Fruit fly (Drosophila melanogaster) whole organism, larva: ENCODE measurements around the gene yellow-g.

Experiments used
- noc ChIP-seq: fragments of 200-800 bp; sonication (Bioruptor generic); optimal IDR thresholded peaks from 3 replicates; lab custom pipeline; 2019; ENCODE audit warnings: missing biosample characterization, mild to moderate bottlenecking, missing genetic modification characterization, moderate library complexity

Gene yellow-g

dm6 chr3L:2243846-2244528, 28.6 kb downstream of the yellow-g start, which contains the start of gene CG32301:
TSS of gene CG32301 (plus strand) at chr3L:2244478.
- TF ChIP-seq noc: no peak

DNA sequence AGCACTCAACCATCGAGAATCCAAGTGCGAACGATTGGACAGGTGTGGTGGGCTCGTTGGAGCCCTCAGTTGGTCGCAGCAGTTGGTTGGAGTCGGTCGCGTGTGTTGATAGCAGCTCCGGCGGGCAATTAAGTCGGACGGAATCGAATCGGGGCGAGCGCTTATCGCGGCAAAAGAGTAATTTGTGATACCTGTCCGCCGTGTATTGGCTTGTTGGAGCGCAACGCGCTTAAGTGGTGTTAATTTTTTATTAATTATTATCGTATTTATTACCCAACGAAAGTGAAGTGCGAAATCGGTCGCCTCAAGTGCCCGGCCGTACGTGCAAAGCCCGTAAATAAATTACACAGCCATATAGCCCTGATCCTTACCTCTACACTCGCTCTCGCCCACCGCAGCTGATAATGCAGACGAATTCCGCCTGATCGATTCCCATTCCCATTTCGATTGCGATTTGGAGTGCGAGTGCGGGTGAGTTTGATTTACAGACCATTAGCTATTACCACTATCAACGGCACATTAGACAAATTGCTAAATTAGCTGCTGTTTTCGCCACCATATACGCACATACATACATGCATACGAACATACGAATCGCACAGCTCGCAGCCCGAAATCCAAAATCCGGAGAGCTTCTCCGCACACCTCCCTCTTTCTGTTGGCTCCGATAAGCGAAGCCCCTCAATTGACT, 34.9 kb downstream of the yellow-g start, which contains the start of gene ACXD:
Gene ACXD, plus strand, starts transcription at position 66 of the 691 bp plus-strand sequence.
- TF ChIP-seq noc: peak; percentile 87

- TF ChIP-seq noc: no peak
These were observed 35.5 kb downstream of the yellow-g start, which contains the start of gene CG9018 for dm6 chr3L:2237034-2237433. TSS of gene CG9018 (minus strand) at chr3L:2237076.

DNA sequence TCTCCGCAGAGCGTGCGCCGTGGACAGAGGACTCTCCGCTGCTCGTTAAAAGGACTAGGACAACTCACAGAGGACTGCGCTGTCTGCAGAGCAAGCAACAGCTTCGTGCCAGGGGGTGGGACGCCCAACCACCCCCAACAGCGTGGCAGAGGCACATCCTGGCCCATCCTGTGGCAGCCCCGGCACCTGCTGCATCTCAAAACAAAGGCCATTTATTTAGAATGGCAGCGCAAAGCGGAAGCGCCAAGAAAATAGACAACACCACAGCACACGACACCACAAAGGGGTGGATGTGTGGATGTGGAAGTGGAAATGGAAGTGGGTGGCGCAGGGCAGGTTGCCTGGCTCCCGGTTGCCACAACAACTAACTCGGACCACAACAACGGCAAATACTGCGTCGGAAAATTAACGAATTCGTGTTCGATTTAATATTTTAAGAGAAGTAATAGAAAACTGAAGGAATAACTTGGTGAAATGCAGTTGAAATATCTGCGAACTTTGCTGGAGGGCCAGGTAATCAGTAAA, 43.3 kb downstream of the yellow-g start, which contains the start of gene Oseg2:
Gene Oseg2, plus strand, starts transcription at position 475 of the 525 bp plus-strand sequence.
- no peak for TF ChIP-seq noc

dm6 chr3L:2228367-2229171, 44.0 kb downstream of the yellow-g start:
- no peak for TF ChIP-seq noc
